Fruit fly (Drosophila melanogaster) whole organism, prepupa: ENCODE data around the gene CG15269.

Source experiments
- Blimp-1 ChIP-seq: fragments of 200-800 bp; sonication (Bioruptor generic); optimal IDR thresholded peaks from 3 replicates; lab custom pipeline; 2017; ENCODE audit warnings: missing biosample characterization, missing genetic modification characterization, mild to moderate bottlenecking, moderate library complexity, missing genetic modification reagents
- CG10669 ChIP-seq: fragments of 200-800 bp; sonication (Bioruptor generic); optimal IDR thresholded peaks from 3 replicates; lab custom pipeline; 2018; ENCODE audit warnings: missing biosample characterization, mild to moderate bottlenecking, missing genetic modification characterization, moderate library complexity
- CG11762 ChIP-seq: fragments of 200-800 bp; sonication (Bioruptor generic); optimal IDR thresholded peaks from 3 replicates; lab custom pipeline; 2016; ENCODE audit warnings: missing biosample characterization, missing genetic modification characterization; ENCODE audit not compliant: insufficient read depth
- CG15336 ChIP-seq: fragments of 200-800 bp; sonication (Bioruptor generic); IDR thresholded peaks from 2 replicates; pipeline ENCODE4 v1.3.6; 2022; ENCODE audit warnings: missing biosample characterization, missing genetic modification characterization
- CG1621 ChIP-seq: fragments of 200-800 bp; sonication (Bioruptor generic); optimal IDR thresholded peaks from 3 replicates; lab custom pipeline; 2018; ENCODE audit warnings: missing biosample characterization, mild to moderate bottlenecking, missing genetic modification characterization
- CG16779 ChIP-seq: fragments of 200-800 bp; sonication (Bioruptor generic); optimal IDR thresholded peaks from 3 replicates; lab custom pipeline; 2017; ENCODE audit warnings: missing biosample characterization, mild to moderate bottlenecking, missing genetic modification characterization
- CG3032 ChIP-seq: fragments of 200-800 bp; optimal IDR thresholded peaks from 2 replicates; lab custom pipeline; 2019; ENCODE audit warnings: missing biosample characterization, mild to moderate bottlenecking, missing genetic modification characterization, moderate library complexity
- CG31627 ChIP-seq: fragments of 200-800 bp; sonication (Bioruptor generic); optimal IDR thresholded peaks from 3 replicates; lab custom pipeline; 2016; ENCODE audit warnings: missing biosample characterization, missing genetic modification characterization
- CG32006 ChIP-seq: fragments of 200-800 bp; sonication (Bioruptor generic); optimal IDR thresholded peaks from 3 replicates; lab custom pipeline; 2017; ENCODE audit warnings: missing biosample characterization, mild to moderate bottlenecking, missing genetic modification characterization
- CG34406 ChIP-seq: fragments of 200-800 bp; sonication (Bioruptor generic); optimal IDR thresholded peaks from 3 replicates; lab custom pipeline; 2016; ENCODE audit warnings: missing biosample characterization, missing genetic modification characterization
- CG4318 ChIP-seq: fragments of 200-800 bp; sonication (Bioruptor generic); optimal IDR thresholded peaks from 3 replicates; lab custom pipeline; 2017; ENCODE audit warnings: missing biosample characterization, mild to moderate bottlenecking, missing genetic modification characterization
- CG6163 ChIP-seq: fragments of 200-800 bp; sonication (Bioruptor generic); IDR thresholded peaks from 3 replicates; pipeline ENCODE4 v1.3.6; 2022; ENCODE audit warnings: missing biosample characterization, missing genetic modification characterization
- CG6792 ChIP-seq: fragments of 200-800 bp; sonication (Bioruptor generic); optimal IDR thresholded peaks from 3 replicates; lab custom pipeline; 2016; ENCODE audit warnings: missing biosample characterization, missing genetic modification characterization
- CG7368 ChIP-seq: fragments of 200-800 bp; sonication (Bioruptor generic); optimal IDR thresholded peaks from 3 replicates; lab custom pipeline; 2016; ENCODE audit warnings: missing biosample characterization, missing genetic modification characterization
- CG8119 ChIP-seq: fragments of 200-800 bp; sonication (Bioruptor generic); IDR thresholded peaks from 3 replicates; pipeline ENCODE4 v1.3.6; 2022; ENCODE audit warnings: missing biosample characterization, missing genetic modification characterization
- CG8319 ChIP-seq: fragments of 200-800 bp; sonication (Bioruptor generic); optimal IDR thresholded peaks from 3 replicates; lab custom pipeline; 2016; ENCODE audit warnings: missing biosample characterization, missing genetic modification characterization
- CG9139 ChIP-seq: fragments of 200-800 bp; sonication (Bioruptor generic); optimal IDR thresholded peaks from 3 replicates; lab custom pipeline; 2017; ENCODE audit warnings: missing biosample characterization, mild to moderate bottlenecking, missing genetic modification characterization
- Eip75B ChIP-seq: fragments of 200-800 bp; sonication (Bioruptor generic); optimal IDR thresholded peaks from 3 replicates; lab custom pipeline; 2016; ENCODE audit warnings: missing biosample characterization, missing genetic modification characterization
- Eip78C ChIP-seq: fragments of 200-800 bp; sonication (Bioruptor generic); peaks from one replicate; lab custom pipeline; 2016; ENCODE audit warnings: missing biosample characterization, missing genetic modification characterization
- Eip93F ChIP-seq: fragments of 200-800 bp; sonication (Bioruptor generic); optimal IDR thresholded peaks from 2 replicates; lab custom pipeline; 2016; ENCODE audit warnings: missing biosample characterization, mild to moderate bottlenecking, missing genetic modification characterization
- Ets96B ChIP-seq: fragments of 200-800 bp; optimal IDR thresholded peaks from 2 replicates; lab custom pipeline; 2019; ENCODE audit warnings: missing biosample characterization, mild to moderate bottlenecking, missing genetic modification characterization, moderate library complexity
- Hr38 ChIP-seq: sonication (Bioruptor generic); optimal IDR thresholded peaks from 2 replicates; lab custom pipeline; 2016; ENCODE audit warnings: missing biosample characterization, missing genetic modification characterization
- Hr39 ChIP-seq: fragments of 200-800 bp; sonication (Bioruptor generic); optimal IDR thresholded peaks from 2 replicates; lab custom pipeline; 2016; ENCODE audit warnings: missing biosample characterization, missing genetic modification characterization
- Hr4 ChIP-seq: fragments of 200-800 bp; sonication (Bioruptor generic); optimal IDR thresholded peaks from 3 replicates; lab custom pipeline; 2016; ENCODE audit warnings: missing biosample characterization, missing genetic modification characterization
- Lpt ChIP-seq: fragments of 200-800 bp; sonication (Bioruptor generic); optimal IDR thresholded peaks from 3 replicates; lab custom pipeline; 2016; ENCODE audit warnings: missing biosample characterization, missing genetic modification characterization
- Met ChIP-seq: fragments of 200-800 bp; sonication (Bioruptor generic); optimal IDR thresholded peaks from 3 replicates; lab custom pipeline; 2016; ENCODE audit warnings: missing biosample characterization, missing genetic modification characterization
- Smox ChIP-seq: fragments of 200-800 bp; sonication (Bioruptor generic); optimal IDR thresholded peaks from 3 replicates; lab custom pipeline; 2016; ENCODE audit warnings: missing biosample characterization, missing genetic modification characterization
- Sox102F ChIP-seq: fragments of 200-800 bp; sonication (Bioruptor generic); optimal IDR thresholded peaks from 2 replicates; lab custom pipeline; 2016; ENCODE audit warnings: missing biosample characterization, mild to moderate bottlenecking, missing genetic modification characterization
- Sox14 ChIP-seq: fragments of 200-800 bp; sonication (Bioruptor generic); optimal IDR thresholded peaks from 3 replicates; lab custom pipeline; 2016; ENCODE audit warnings: missing biosample characterization, missing genetic modification characterization
- achi ChIP-seq: fragments of 200-800 bp; sonication (Bioruptor generic); optimal IDR thresholded peaks from 3 replicates; lab custom pipeline; 2016; ENCODE audit warnings: missing biosample characterization, missing genetic modification characterization
- cyc ChIP-seq: fragments of 200-800 bp; sonication (Bioruptor generic); optimal IDR thresholded peaks from 3 replicates; lab custom pipeline; 2016; ENCODE audit warnings: missing biosample characterization, missing genetic modification characterization
- dsx ChIP-seq: fragments of 200-800 bp; optimal IDR thresholded peaks from 3 replicates; lab custom pipeline; 2019; ENCODE audit warnings: missing biosample characterization, mild to moderate bottlenecking, missing genetic modification characterization, moderate library complexity; ENCODE audit not compliant: poor library complexity, severe bottlenecking
- eg ChIP-seq: fragments of 200-800 bp; sonication (Bioruptor generic); IDR thresholded peaks from 3 replicates; pipeline ENCODE4 v1.3.6; 2022; ENCODE audit warnings: missing biosample characterization, missing genetic modification characterization
- esn ChIP-seq: fragments of 200-800 bp; sonication (Bioruptor generic); optimal IDR thresholded peaks from 2 replicates; lab custom pipeline; 2016; ENCODE audit warnings: missing biosample characterization, mild to moderate bottlenecking, missing genetic modification characterization, moderate library complexity
- fd59A ChIP-seq: fragments of 200-800 bp; sonication (Bioruptor generic); optimal IDR thresholded peaks from 2 replicates; lab custom pipeline; 2017; ENCODE audit warnings: missing biosample characterization, mild to moderate bottlenecking, missing genetic modification characterization, missing genetic modification reagents
- fkh ChIP-seq: fragments of 200-800 bp; sonication (Bioruptor generic); optimal IDR thresholded peaks from 3 replicates; lab custom pipeline; 2017; ENCODE audit warnings: missing biosample characterization, mild to moderate bottlenecking, missing genetic modification characterization, moderate library complexity
- lz ChIP-seq: fragments of 200-800 bp; sonication (Bioruptor generic); optimal IDR thresholded peaks from 3 replicates; lab custom pipeline; 2016; ENCODE audit warnings: missing biosample characterization, missing genetic modification characterization
- net ChIP-seq: fragments of 200-800 bp; sonication (Bioruptor generic); optimal IDR thresholded peaks from 3 replicates; lab custom pipeline; 2016; ENCODE audit warnings: missing biosample characterization, missing genetic modification characterization
- pdm3 ChIP-seq: fragments of 200-800 bp; sonication (Bioruptor generic); optimal IDR thresholded peaks from 3 replicates; lab custom pipeline; 2016; ENCODE audit warnings: missing biosample characterization, missing genetic modification characterization
- ss ChIP-seq, 2 experiments: fragments of 200-800 bp; sonication (Bioruptor generic); optimal IDR thresholded peaks; 2 replicates in 1 of 2; 3 replicates in 1 of 2; lab custom pipeline; 2017 to 2018; ENCODE audit warnings: mild to moderate bottlenecking in 2 of 2, missing biosample characterization in 2 of 2, missing genetic modification characterization in 2 of 2, moderate library complexity in 1 of 2
- svp ChIP-seq: fragments of 200-800 bp; sonication (Bioruptor generic); peaks from one replicate; lab custom pipeline; 2016; ENCODE audit warnings: missing biosample characterization, missing genetic modification characterization
- topi ChIP-seq: fragments of 200-800 bp; sonication (Bioruptor generic); optimal IDR thresholded peaks from 3 replicates; lab custom pipeline; 2016; ENCODE audit warnings: missing biosample characterization, missing genetic modification characterization

Gene CG15269

DNA sequence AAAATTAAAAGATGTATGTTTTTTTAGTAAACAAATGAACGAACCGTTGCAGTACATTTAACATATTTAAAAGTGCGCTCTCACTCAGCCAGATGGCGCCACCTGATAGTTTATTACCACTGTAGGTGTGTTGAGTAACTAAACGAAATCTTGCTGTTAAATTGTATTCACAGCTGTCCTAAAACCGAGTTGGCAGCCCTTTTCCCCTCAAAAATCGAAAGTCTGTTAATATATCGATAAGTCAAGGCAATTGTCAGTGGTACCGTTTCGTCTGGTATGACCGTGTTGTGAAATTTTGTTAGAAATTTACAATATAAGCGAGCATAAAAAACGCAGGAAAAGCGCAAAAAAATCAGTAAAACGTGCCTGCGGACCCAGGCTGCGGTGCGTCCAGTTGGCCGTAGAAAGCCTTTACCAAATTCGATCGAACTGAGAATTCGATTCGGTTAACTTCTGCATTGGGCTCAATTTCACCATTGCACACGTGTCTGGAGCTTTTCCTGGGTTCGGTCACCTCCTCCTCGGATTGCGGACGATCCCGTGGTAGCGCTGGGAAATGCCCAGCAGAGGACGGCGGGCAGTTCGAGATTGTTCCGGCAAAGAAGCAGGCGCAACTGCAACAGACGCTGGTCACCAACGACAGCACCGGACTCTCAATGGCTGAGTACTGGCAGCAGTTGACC lies 4.2 kb downstream of the CG15269 start, which contains the start of gene stc (continued):
- TF ChIP-seq CG1621 (tag; lab: Kevin White, UChicago) (no peak), eg (GFP tag; lab: Robert Waterston, UW) (no peak), CG6792 (no peak), Eip93F (no peak), CG8119 (no peak), CG16779 (no peak), Lpt (GFP tag; lab: Kevin White, UChicago) (no peak), lz (GFP tag; lab: Kevin White, UChicago) (peak; percentile 12), net (GFP tag; lab: Kevin White, UChicago) (no peak), Sox102F (peak; percentile 23), CG31627 (GFP tag; lab: Kevin White, UChicago) (peak; percentile 18), svp (GFP tag; lab: Kevin White, UChicago) (peak; percentile 26), CG10669 (GFP tag; lab: Kevin White, UChicago) (no peak), pdm3 (GFP tag; lab: Kevin White, UChicago) (peak; percentile 36), CG8319 (GFP tag; lab: Kevin White, UChicago) (no peak), CG9139 (GFP tag; lab: Kevin White, UChicago) (no peak), CG3032 (tag; lab: Kevin White, UChicago) (no peak), dsx (GFP tag; lab: Kevin White, UChicago) (peak; percentile 82), CG34406 (GFP tag; lab: Kevin White, UChicago) (no peak), CG4318 (GFP tag; lab: Kevin White, UChicago) (no peak), Sox14 (no peak), Eip75B (GFP tag; lab: Kevin White, UChicago) (peak; percentile 30), Hr38 (GFP tag; lab: Kevin White, UChicago) (no peak), Smox (GFP tag; lab: Kevin White, UChicago) (peak; percentile 6), Hr39 (GFP tag; lab: Kevin White, UChicago) (peak; percentile 51), CG15336 (no peak), CG6163 (GFP tag; lab: Robert Waterston, UW) (no peak), Ets96B (tag; lab: Kevin White, UChicago) (no peak), ss (GFP tag; optimal IDR thresholded peaks at IDR 0.05; lab: Kevin White, UChicago) (no peak), CG32006 (no peak), CG7368 (GFP tag; lab: Kevin White, UChicago) (no peak), esn (GFP tag; lab: Kevin White, UChicago) (no peak), fd59A (GFP tag; lab: Kevin White, UChicago) (no peak), topi (GFP tag; lab: Kevin White, UChicago) (peak; percentile 8), Met (GFP tag; lab: Kevin White, UChicago) (peak; percentile 20), Blimp-1 (peak; percentile 60), achi (GFP tag; lab: Kevin White, UChicago) (no peak), Hr4 (GFP tag; lab: Kevin White, UChicago) (peak; percentile 13), fkh (GFP tag; lab: Kevin White, UChicago) (no peak), CG11762 (no peak)

DNA sequence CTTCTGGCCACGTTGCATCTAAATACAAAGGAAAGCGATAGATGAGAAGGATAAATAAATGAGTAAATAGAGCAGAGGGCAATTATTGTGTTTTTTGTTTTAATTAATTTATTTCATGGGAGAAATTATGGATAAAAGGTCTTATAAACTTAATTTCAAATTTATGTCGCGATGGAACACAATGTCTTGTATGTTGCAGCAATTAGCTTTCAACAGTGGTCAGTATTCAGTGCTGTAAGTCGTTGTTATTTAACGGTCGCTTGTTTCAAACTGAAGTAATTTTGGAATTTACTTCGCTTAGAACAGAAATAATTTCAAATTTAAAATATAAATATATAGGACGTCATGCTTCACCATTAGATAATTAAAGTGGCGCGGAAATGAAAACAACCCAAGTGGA lies 8.8 kb downstream of the CG15269 start:
- TF ChIP-seq Eip78C (GFP tag; lab: Kevin White, UChicago) (peak; percentile 14), CG4318 (GFP tag; lab: Kevin White, UChicago) (no peak), CG8319 (GFP tag; lab: Kevin White, UChicago) (no peak), CG8119 (no peak), pdm3 (GFP tag; lab: Kevin White, UChicago) (no peak), Hr38 (GFP tag; lab: Kevin White, UChicago) (no peak), cyc (GFP tag; lab: Kevin White, UChicago) (peak; percentile 34), topi (GFP tag; lab: Kevin White, UChicago) (peak; percentile 5)
